Fruit fly (Drosophila melanogaster) whole organism: ENCODE results near the gene Act5C.

Experiments
- pan ChIP-seq: fragments of >200 bp; optimal IDR thresholded peaks from 2 replicates; lab custom pipeline; 2017
- psq ChIP-seq: fragments of >200 bp; optimal IDR thresholded peaks from 2 replicates; lab custom pipeline; 2017

- no peak for TF ChIP-seq pan (lab: Kevin White, UChicago)
- no peak for TF ChIP-seq psq (lab: Kevin White, UChicago)
Measured at dm6 chrX:5901628-5902213, 1.1 kb downstream of the Act5C start.
